Worm (Caenorhabditis elegans): Measurements from ENCODE around the gene ttr-8.

ce11 chrIII:7535347-7535746, 29.8 kb downstream of the ttr-8 start:
- TF ChIP-seq unc-39 (tag; optimal IDR thresholded peaks at IDR 0.05) (no peak), lin-39 (tag; optimal IDR thresholded peaks at IDR 0.05) (no peak)

Data from whole organism, L2 larva.